Fruit fly (Drosophila melanogaster) whole organism: ENCODE data around the gene awd.

Source experiments
- CG8478 ChIP-seq: fragments of >200 bp; optimal IDR thresholded peaks from 2 replicates; lab custom pipeline; 2018; ENCODE audit warnings: inconsistent platforms
- Dll ChIP-seq: fragments of >200 bp; optimal IDR thresholded peaks from 2 replicates; lab custom pipeline; 2017
- psq ChIP-seq: fragments of >200 bp; optimal IDR thresholded peaks from 2 replicates; lab custom pipeline; 2017
- usp ChIP-seq: fragments of >200 bp; optimal IDR thresholded peaks from 2 replicates; lab custom pipeline; 2017; ENCODE audit warnings: missing biosample characterization, missing genetic modification characterization, mixed read lengths

DNA sequence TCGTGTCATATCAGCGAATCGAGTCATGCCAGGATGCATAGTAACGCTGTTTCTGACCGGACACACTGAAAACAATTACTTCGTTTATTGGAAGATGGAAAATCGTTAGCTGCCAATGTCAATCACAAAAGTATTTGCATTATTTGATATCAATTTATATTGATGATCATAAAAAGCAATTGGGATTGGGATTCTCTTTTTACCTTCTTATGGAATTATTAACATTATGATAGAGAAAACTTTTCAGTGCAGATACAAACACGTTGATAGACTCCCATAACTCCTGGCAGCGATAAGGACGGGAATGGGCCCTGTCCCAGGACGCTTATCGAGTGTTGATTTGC is 39.0 kb downstream of the awd start:
- TF ChIP-seq CG8478 (lab: Kevin White, UChicago): no peak
- no peak for TF ChIP-seq usp (GFP tag; lab: Kevin White, UChicago)
- no peak for TF ChIP-seq Dll (lab: Kevin White, UChicago)
- no peak for TF ChIP-seq psq (lab: Kevin White, UChicago)
